Fruit fly (Drosophila melanogaster) whole organism, embryonic: ENCODE results near the gene na.
A peak's percentile ranks its signal among the peaks of the same experiment; 100 is the strongest.

Experiments
- CG6854 ChIP-seq: fragments of 200-800 bp; sonication (Bioruptor generic); optimal IDR thresholded peaks from 3 replicates; lab custom pipeline; 2017; ENCODE audit warnings: missing biosample characterization, mild to moderate bottlenecking, missing genetic modification characterization
- insv ChIP-seq, 2 experiments: fragments of 200-800 bp; sonication (Bioruptor generic); optimal IDR thresholded peaks; 3 replicates each; lab custom pipeline; 2016 to 2018; ENCODE audit warnings: missing biosample characterization in 2 of 2, missing genetic modification characterization in 2 of 2

DNA sequence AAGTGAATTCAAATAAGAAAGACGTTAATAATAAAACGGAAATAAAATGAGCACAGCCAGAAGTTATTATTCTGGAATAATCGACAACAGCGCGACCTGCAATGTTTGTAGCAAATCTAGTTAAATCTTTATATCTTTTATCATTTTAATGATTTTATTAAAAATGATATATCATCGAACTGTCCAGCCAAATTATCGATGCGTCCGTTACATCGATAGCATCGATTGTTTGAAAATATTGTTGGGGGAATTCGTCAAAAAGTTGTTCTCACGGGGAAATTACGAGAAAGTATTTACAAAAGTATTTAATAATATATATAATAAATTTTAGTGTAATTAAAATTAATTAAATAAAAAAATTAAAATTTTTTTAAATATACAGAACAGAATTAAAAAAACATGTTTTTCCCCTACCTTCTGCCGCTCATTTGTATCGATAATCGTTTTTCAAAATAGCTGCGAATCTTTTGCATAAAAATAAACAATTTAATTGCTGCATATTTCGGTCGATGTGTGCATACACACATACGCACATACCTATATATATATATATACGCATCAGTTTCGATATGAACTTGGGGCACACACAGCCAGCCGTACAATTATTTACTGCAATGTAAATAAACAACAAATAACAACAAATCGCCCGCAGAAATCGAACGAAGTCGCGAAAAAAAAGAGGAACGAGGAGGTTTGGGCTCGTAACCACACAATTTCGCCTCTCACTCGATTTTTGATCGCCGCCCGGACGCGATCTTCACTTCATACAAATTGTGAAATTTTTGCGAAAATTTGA lies 23.0 kb upstream of the na start, which contains the start of gene CG32599:
- no peak for TF ChIP-seq CG6854 (GFP tag; lab: Kevin White, UChicago)
- peak in 1 of 2 experiments; percentile 87 for TF ChIP-seq insv (GFP tag; optimal IDR thresholded peaks at IDR 0.05; lab: Kevin White, UChicago)
